Worm (Caenorhabditis elegans) whole organism, L4/young adult: ENCODE measurements around the gene obr-1.

Source experiments
- W03F9.2 ChIP-seq: fragments of 150-350 bp; optimal IDR thresholded peaks from 2 replicates; lab custom pipeline; 2014; ENCODE audit warnings: missing biosample characterization, missing genetic modification characterization
- dao-5 ChIP-seq: sonication (generic microtip); optimal IDR thresholded peaks from 2 replicates; lab custom pipeline; 2016; ENCODE audit warnings: missing genotype, missing genetic modification characterization, moderate library complexity, missing compliant biosample characterization
- him-1 ChIP-seq: sonication (generic microtip); optimal IDR thresholded peaks from 2 replicates; lab custom pipeline; 2016; ENCODE audit warnings: missing genotype, missing genetic modification reagents, missing genetic modification characterization, missing compliant biosample characterization

Gene obr-1

DNA sequence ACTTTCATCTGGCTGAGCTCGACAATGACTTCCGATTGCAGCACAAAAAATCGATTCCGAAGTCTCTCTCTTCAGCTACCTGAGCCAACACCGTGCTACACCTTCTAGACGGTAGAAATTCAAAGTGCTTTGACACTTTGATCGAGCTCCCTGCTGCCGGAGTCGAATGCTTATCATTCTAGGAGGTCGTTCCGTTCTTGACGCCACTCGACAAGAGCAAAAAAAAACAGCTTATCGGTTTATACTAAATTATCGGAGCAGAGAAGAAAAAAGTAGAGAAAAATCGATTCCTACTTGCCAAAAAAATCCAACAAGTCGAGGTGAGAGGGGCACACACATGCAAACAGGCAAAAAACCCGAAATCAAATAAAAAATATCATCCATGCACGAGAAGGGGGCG is 2.2 kb downstream of the obr-1 start:
- TF ChIP-seq dao-5 (tag; lab: Kevin White, UChicago) (no peak), W03F9.2 (tag; lab: Kevin White, UChicago) (no peak), him-1 (tag; lab: Kevin White, UChicago) (no peak)

ce11 chrIII:11267372-11267771 is 3.3 kb downstream of the obr-1 start:
- TF ChIP-seq W03F9.2 (tag; lab: Kevin White, UChicago) (no peak), him-1 (tag; lab: Kevin White, UChicago) (no peak), dao-5 (tag; lab: Kevin White, UChicago) (no peak)

ce11 chrIII:11262089-11262488 is 8.6 kb downstream of the obr-1 start:
- TF ChIP-seq him-1 (tag; lab: Kevin White, UChicago) = no peak
- TF ChIP-seq dao-5 (tag; lab: Kevin White, UChicago) = no peak
- no peak for TF ChIP-seq W03F9.2 (tag; lab: Kevin White, UChicago)

ce11 chrIII:11255072-11255471 is 15.6 kb downstream of the obr-1 start:
- TF ChIP-seq W03F9.2 (tag; lab: Kevin White, UChicago) (no peak), him-1 (tag; lab: Kevin White, UChicago) (no peak), dao-5 (tag; lab: Kevin White, UChicago) (no peak)

- TF ChIP-seq W03F9.2 (tag; lab: Kevin White, UChicago) (no peak), him-1 (tag; lab: Kevin White, UChicago) (no peak), dao-5 (tag; lab: Kevin White, UChicago) (no peak)
These were observed 18.8 kb downstream of the obr-1 start, which contains the start of gene Y47D3A.32 for ce11 chrIII:11251718-11252441. TSS of gene Y47D3A.32 (plus strand) at chrIII:11252391.

DNA sequence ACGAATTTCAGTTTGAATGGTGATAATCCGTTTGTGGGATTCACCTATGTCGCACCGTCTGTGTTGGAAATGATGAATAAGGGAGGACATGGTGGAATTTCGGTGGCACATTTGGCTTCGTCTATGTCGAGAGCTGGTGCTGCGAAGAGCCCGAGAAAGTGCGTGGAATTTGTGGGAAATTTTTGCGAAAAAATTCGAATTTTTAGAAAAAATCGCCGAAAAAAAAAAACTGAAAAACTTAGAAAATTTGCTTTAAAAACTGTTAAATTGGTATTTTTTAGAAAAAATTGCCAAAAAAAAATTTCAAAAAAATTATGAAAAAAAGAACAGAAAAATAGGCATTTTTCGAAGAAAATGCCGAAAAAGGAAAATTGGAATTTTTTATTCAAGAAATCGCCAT is 21.8 kb downstream of the obr-1 start:
- TF ChIP-seq W03F9.2 (tag; lab: Kevin White, UChicago) (no peak), dao-5 (tag; lab: Kevin White, UChicago) (no peak), him-1 (tag; lab: Kevin White, UChicago) (no peak)

- no peak for TF ChIP-seq him-1 (tag; lab: Kevin White, UChicago)
- no peak for TF ChIP-seq W03F9.2 (tag; lab: Kevin White, UChicago)
- no peak for TF ChIP-seq dao-5 (tag; lab: Kevin White, UChicago)
These were observed 24.1 kb downstream of the obr-1 start for ce11 chrIII:11246588-11246987.

DNA sequence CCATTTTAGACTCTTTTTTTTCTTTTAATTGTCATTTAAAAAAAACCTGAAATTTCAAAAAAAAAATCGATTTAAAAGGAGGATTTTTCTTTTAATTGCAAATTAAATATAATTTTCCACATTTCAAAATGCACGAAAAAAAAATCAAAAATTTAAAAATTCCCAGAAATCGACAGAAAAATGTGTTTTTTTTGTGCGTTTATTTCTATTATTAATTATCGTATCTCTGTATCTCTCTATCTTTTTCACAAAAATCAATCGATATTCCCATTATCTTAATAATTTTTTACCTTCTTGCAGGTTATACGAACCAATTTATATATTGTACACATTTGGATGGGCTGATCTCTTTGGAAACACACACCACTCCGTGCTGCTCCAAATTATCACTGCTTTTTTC is 25.9 kb downstream of the obr-1 start, which contains the start of gene rsks-1:
rsks-1 (plus strand) TSS at position 301 of the 400 bp plus-strand sequence.
- no peak for TF ChIP-seq W03F9.2 (tag; lab: Kevin White, UChicago)
- TF ChIP-seq him-1 (tag; lab: Kevin White, UChicago) = no peak
- TF ChIP-seq dao-5 (tag; lab: Kevin White, UChicago) = no peak

DNA sequence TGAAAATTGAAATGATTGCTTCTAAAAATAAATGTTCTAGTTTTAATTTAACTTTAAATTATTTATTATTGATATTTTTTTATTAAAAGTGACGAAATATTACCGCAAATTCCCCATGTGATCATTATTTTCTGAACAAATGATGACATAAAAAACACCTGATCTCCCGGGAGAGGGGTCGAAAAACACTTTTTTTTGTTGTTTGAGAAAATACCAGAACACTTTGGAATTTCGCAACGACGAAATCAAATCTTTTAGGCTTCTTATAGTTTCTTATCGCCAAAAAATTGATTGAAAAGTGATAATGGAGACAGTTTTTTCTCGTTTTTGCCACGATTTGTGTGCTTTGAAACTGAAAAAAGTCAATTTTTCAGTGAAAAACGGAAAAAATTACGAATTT is 26.4 kb downstream of the obr-1 start:
- TF ChIP-seq dao-5 (tag; lab: Kevin White, UChicago) (no peak), him-1 (tag; lab: Kevin White, UChicago) (no peak), W03F9.2 (tag; lab: Kevin White, UChicago) (no peak)

- TF ChIP-seq W03F9.2 (tag; lab: Kevin White, UChicago) (peak; percentile 4), dao-5 (tag; lab: Kevin White, UChicago) (no peak), him-1 (tag; lab: Kevin White, UChicago) (no peak)
These were observed 27.3 kb downstream of the obr-1 start for ce11 chrIII:11243421-11243820.

ce11 chrIII:11241583-11242187 is 29.0 kb downstream of the obr-1 start:
- TF ChIP-seq W03F9.2 (tag; lab: Kevin White, UChicago) (no peak), him-1 (tag; lab: Kevin White, UChicago) (no peak), dao-5 (tag; lab: Kevin White, UChicago) (no peak)

ce11 chrIII:11240776-11241175 is 29.9 kb downstream of the obr-1 start:
- TF ChIP-seq dao-5 (tag; lab: Kevin White, UChicago) (no peak), W03F9.2 (tag; lab: Kevin White, UChicago) (no peak), him-1 (tag; lab: Kevin White, UChicago) (no peak)

DNA sequence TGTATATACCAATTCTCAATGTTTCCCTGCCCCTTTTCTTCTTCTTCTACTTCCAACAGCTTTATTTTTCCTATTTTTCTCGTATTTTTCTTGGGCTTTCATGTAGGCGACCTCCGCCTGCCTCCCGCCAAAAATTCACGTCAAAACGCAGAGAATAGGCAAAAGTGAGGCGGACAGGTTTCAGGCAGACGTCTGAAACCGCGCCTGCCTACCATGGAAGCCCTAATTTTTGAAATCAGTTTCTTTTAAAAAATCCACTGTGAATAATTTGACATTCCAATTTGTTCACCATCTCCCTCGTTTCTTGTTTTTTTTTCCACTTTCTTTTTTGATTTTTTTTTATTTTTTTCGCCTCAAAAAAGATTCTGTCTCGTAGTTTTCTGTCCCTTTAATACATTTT is 31.9 kb downstream of the obr-1 start:
- TF ChIP-seq him-1 (tag; lab: Kevin White, UChicago) (no peak), W03F9.2 (tag; lab: Kevin White, UChicago) (no peak), dao-5 (tag; lab: Kevin White, UChicago) (no peak)
